Fruit fly (Drosophila melanogaster) whole organism, wandering third instar larva: ENCODE results near the gene Septin2.

Experiments used
- CG32264 ChIP-seq: fragments of 200-800 bp; sonication (Bioruptor generic); optimal IDR thresholded peaks from 2 replicates; lab custom pipeline; 2016; ENCODE audit warnings: missing biosample characterization, missing genetic modification characterization
- GATAd ChIP-seq: sonication (Bioruptor generic); optimal IDR thresholded peaks from 2 replicates; lab custom pipeline; 2016; ENCODE audit warnings: missing biosample characterization, missing genetic modification characterization
- Hr83 ChIP-seq: fragments of 200-300 bp; sonication (Bioruptor generic); optimal IDR thresholded peaks from 2 replicates; lab custom pipeline; 2016; ENCODE audit warnings: missing biosample characterization, mild to moderate bottlenecking, missing genetic modification characterization, moderate library complexity; ENCODE audit not compliant: poor library complexity, severe bottlenecking
- OdsH ChIP-seq: fragments of 200-800 bp; sonication (Bioruptor generic); optimal IDR thresholded peaks from 2 replicates; lab custom pipeline; 2016; ENCODE audit warnings: missing biosample characterization, mild to moderate bottlenecking, missing genetic modification characterization
- Rel ChIP-seq, 2 experiments: fragments of 200-800 bp; sonication (Bioruptor generic) in 1 of 2; optimal IDR thresholded peaks; 2 replicates in 1 of 2; 3 replicates in 1 of 2; lab custom pipeline; 2016 to 2019; ENCODE audit warnings: mild to moderate bottlenecking in 2 of 2, missing biosample characterization in 2 of 2, missing genetic modification characterization in 2 of 2, moderate library complexity in 1 of 2
- ey ChIP-seq: fragments of 200-800 bp; sonication (Bioruptor generic); optimal IDR thresholded peaks from 2 replicates; lab custom pipeline; 2016; ENCODE audit warnings: missing biosample characterization, missing genetic modification characterization
- fru ChIP-seq: fragments of 200-800 bp; sonication (Bioruptor generic); optimal IDR thresholded peaks from 3 replicates; lab custom pipeline; 2016; ENCODE audit warnings: missing biosample characterization, mild to moderate bottlenecking, missing genetic modification characterization
- jim ChIP-seq: fragments of 175-275, 200-325 bp; sonication (Bioruptor generic); optimal IDR thresholded peaks from 2 replicates; lab custom pipeline; 2016; ENCODE audit warnings: missing biosample characterization, mild to moderate bottlenecking, missing genetic modification characterization
- pan ChIP-seq: fragments of >200 bp; optimal IDR thresholded peaks from 2 replicates; lab custom pipeline; 2017
- psq ChIP-seq: fragments of 200-800 bp; sonication (Bioruptor generic); optimal IDR thresholded peaks from 3 replicates; lab custom pipeline; 2017; ENCODE audit warnings: missing biosample characterization, mild to moderate bottlenecking, missing genetic modification characterization, moderate library complexity
- sv ChIP-seq: fragments of 200-800 bp; sonication (Bioruptor generic); optimal IDR thresholded peaks from 3 replicates; lab custom pipeline; 2016; ENCODE audit warnings: missing biosample characterization, missing genetic modification characterization

dm6 chr3R:20585566-20585965 is 2.6 kb downstream of the Septin2 start, which contains the start of gene CG16953:
- TF ChIP-seq fru (GFP tag; lab: Kevin White, UChicago): no peak
- TF ChIP-seq ey (GFP tag; lab: Kevin White, UChicago): no peak
- TF ChIP-seq OdsH (GFP tag; lab: Kevin White, UChicago): no peak
- TF ChIP-seq CG32264 (GFP tag; lab: Kevin White, UChicago): no peak
- no peak for TF ChIP-seq sv
- no peak for TF ChIP-seq pan
- no peak for TF ChIP-seq Hr83 (GFP tag; lab: Kevin White, UChicago)
- no peak for TF ChIP-seq psq (GFP tag; lab: Kevin White, UChicago)
- TF ChIP-seq GATAd (GFP tag; lab: Kevin White, UChicago): no peak
- no peak for TF ChIP-seq jim
- TF ChIP-seq Rel (GFP tag; optimal IDR thresholded peaks at IDR 0.05; lab: Kevin White, UChicago): no peak
- peak; percentile 35 for TF ChIP-seq Rel (tag; optimal IDR thresholded peaks at IDR 0.05; lab: Kevin White, UChicago)
